Fruit fly (Drosophila melanogaster): ENCODE measurements around the gene amx.

amx gene

DNA sequence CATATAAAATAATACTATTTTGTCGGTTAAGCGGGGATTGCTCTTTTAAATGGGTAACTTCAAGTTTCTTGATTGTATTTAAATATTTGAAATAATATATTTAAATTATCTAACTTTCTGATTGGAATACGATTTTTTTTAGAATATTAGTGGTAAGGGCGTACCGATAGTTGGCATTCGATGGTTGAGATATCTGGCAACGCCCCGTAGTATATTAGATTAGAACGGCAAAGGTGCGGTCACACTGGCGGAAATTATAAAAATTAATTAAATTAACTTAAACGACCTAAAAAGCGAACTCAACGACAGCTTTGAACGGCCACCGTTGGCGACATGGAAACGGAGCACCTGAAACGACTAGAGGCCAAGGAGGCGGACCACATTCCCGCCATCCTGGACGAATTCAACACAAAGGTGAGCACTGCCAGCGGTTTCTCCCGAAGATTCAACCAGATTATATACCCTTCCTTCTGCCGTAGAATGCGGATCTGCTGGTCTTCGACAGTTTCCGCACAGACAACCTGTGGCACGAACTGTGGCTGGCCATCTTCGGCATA lies 8.9 kb upstream of the amx start, which contains the start of gene ric8a (continued):
- TF ChIP-seq esg (GFP tag; conservative IDR thresholded peaks at IDR 0.05) = no peak
- no peak for TF ChIP-seq odd (GFP tag; optimal IDR thresholded peaks at IDR 0.05)
- TF ChIP-seq wek (GFP tag; optimal IDR thresholded peaks at IDR 0.05) = no peak
- TF ChIP-seq phol (tag; optimal IDR thresholded peaks at IDR 0.05) = peak; percentile 14
- no peak for TF ChIP-seq pnt (GFP tag; optimal IDR thresholded peaks at IDR 0.05)
- TF ChIP-seq CG16815 (GFP tag; optimal IDR thresholded peaks at IDR 0.05) = no peak
- peak; percentile 21 for TF ChIP-seq CG15601 (tag; optimal IDR thresholded peaks at IDR 0.05)
- TF ChIP-seq CG10274 (GFP tag; optimal IDR thresholded peaks at IDR 0.05) = no peak
- no peak for TF ChIP-seq CG1647 (GFP tag; optimal IDR thresholded peaks at IDR 0.05)
- no peak for TF ChIP-seq da (GFP tag; optimal IDR thresholded peaks at IDR 0.05)
- TF ChIP-seq Nf-YB (GFP tag; optimal IDR thresholded peaks at IDR 0.05) = no peak
- TF ChIP-seq CG13424 (tag; optimal IDR thresholded peaks at IDR 0.05) = peak; percentile 8
- peak; percentile 46 for TF ChIP-seq Ets65A (GFP tag)
- no peak for TF ChIP-seq usp (GFP tag; optimal IDR thresholded peaks at IDR 0.05)
- TF ChIP-seq zen (tag; optimal IDR thresholded peaks at IDR 0.05) = peak; percentile 68
- no peak for TF ChIP-seq Mad (GFP tag; optimal IDR thresholded peaks at IDR 0.05)
- no peak for TF ChIP-seq ERR (GFP tag; optimal IDR thresholded peaks at IDR 0.05)
- TF ChIP-seq ken (GFP tag; IDR thresholded peaks at IDR 0.05) = no peak
- TF ChIP-seq Antp (GFP tag; optimal IDR thresholded peaks at IDR 0.05) = no peak
- TF ChIP-seq HLH4C (GFP tag; IDR thresholded peaks at IDR 0.05; ENCODE audit: partially characterized antibody) = peak; percentile 76
- no peak for TF ChIP-seq C15 (GFP tag; IDR thresholded peaks at IDR 0.05)
- TF ChIP-seq CG12391 (tag; optimal IDR thresholded peaks at IDR 0.05) = peak; percentile 12
- peak; percentile 58 for TF ChIP-seq gfzf (GFP tag; optimal IDR thresholded peaks at IDR 0.05)
- TF ChIP-seq zfh1 (GFP tag; IDR thresholded peaks at IDR 0.05) = 0 out of 3 replicates have a peak, but pooled peaks have one; percentile 21
- TF ChIP-seq CG18764 (GFP tag; optimal IDR thresholded peaks at IDR 0.05) = no peak
- no peak for TF ChIP-seq ci (GFP tag; IDR thresholded peaks at IDR 0.05)
- TF ChIP-seq Dbx (GFP tag; IDR thresholded peaks at IDR 0.05) = no peak
- TF ChIP-seq so (GFP tag; IDR thresholded peaks at IDR 0.05) = no peak
- peak; percentile 77 for TF ChIP-seq bbx (GFP tag; IDR thresholded peaks at IDR 0.05; ENCODE audit: partially characterized antibody)
- no peak for TF ChIP-seq Bdp1 (GFP tag; optimal IDR thresholded peaks at IDR 0.05)
- TF ChIP-seq CG15696 (tag; optimal IDR thresholded peaks at IDR 0.05) = no peak
- TF ChIP-seq stwl (tag; optimal IDR thresholded peaks at IDR 0.05) = peak; percentile 52
- no peak for TF ChIP-seq CG3838 (GFP tag; optimal IDR thresholded peaks at IDR 0.05)
- TF ChIP-seq shn (GFP tag; optimal IDR thresholded peaks at IDR 0.05) = no peak
- TF ChIP-seq emc (GFP tag; optimal IDR thresholded peaks at IDR 0.05) = no peak
- TF ChIP-seq CG16863 (GFP tag; optimal IDR thresholded peaks at IDR 0.05) = no peak
- no peak for TF ChIP-seq dm (GFP tag; optimal IDR thresholded peaks at IDR 0.05)
- no peak for TF ChIP-seq lmd (GFP tag; IDR thresholded peaks at IDR 0.05)
- no peak for TF ChIP-seq CG10209 (GFP tag; optimal IDR thresholded peaks at IDR 0.05)
- TF ChIP-seq CG11504 (tag; optimal IDR thresholded peaks at IDR 0.05) = no peak
- TF ChIP-seq CG14014 (GFP tag; IDR thresholded peaks at IDR 0.05) = no peak
- TF ChIP-seq CG6175 (GFP tag; IDR thresholded peaks at IDR 0.05) = no peak
- TF ChIP-seq ase (GFP tag; IDR thresholded peaks at IDR 0.05) = no peak
- peak; percentile 55 for TF ChIP-seq Doc3 (GFP tag; IDR thresholded peaks at IDR 0.05; ENCODE audit: partially characterized antibody)
- no peak for TF ChIP-seq Drgx (GFP tag; IDR thresholded peaks at IDR 0.05)
- TF ChIP-seq CG4328 (GFP tag; optimal IDR thresholded peaks at IDR 0.05) = no peak
- TF ChIP-seq btn (GFP tag; optimal IDR thresholded peaks at IDR 0.05) = no peak
- no peak for TF ChIP-seq CG14050 (GFP tag; IDR thresholded peaks at IDR 0.05)
- no peak for TF ChIP-seq CG12104 (GFP tag; optimal IDR thresholded peaks at IDR 0.05)
- no peak for TF ChIP-seq luna (GFP tag; optimal IDR thresholded peaks at IDR 0.05)
- TF ChIP-seq CG2120 (GFP tag; optimal IDR thresholded peaks at IDR 0.05) = no peak
- no peak for TF ChIP-seq Fer3 (tag; optimal IDR thresholded peaks at IDR 0.05)

Measured in whole organism, embryonic.